Fruit fly (Drosophila melanogaster) Kc167 (cell line): ENCODE data around the gene Ns4.

Experiments used
- h ChIP-seq: fragments of >200 bp; optimal IDR thresholded peaks from 3 replicates; lab custom pipeline; 2018; ENCODE audit warnings: missing external identifiers
- ttk ChIP-seq: sonication (Bioruptor generic); optimal IDR thresholded peaks from 2 replicates; lab custom pipeline; 2017; ENCODE audit warnings: missing external identifiers

DNA sequence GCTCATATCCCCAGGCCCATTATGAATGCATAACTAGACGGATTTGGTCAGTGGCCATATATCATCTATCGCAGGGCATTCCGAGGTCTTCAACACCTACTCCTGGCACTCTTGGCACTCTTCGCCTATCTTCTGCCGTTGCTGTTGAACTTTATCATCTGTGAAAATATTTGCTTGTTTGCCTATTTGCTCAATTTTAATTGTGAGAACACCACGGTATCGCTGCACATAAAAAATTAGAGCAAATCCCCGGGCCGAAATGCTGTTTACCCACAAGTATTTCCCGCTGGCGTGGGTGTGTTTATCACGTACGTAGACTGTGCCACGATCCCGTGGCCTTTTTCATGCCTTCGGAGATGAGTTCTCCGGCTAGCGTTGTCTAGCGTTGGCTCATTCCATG lies 28.5 kb downstream of the Ns4 start:
- TF ChIP-seq ttk (lab: Kevin White, UChicago) = no peak
- no peak for TF ChIP-seq h (lab: Kevin White, UChicago)
